Worm (Caenorhabditis elegans) whole organism, L2 larva: ENCODE data around the gene rbm-42.

Experiments
- F13H6.1 ChIP-seq: sonication (generic microtip); optimal IDR thresholded peaks from 2 replicates; lab custom pipeline; 2016; ENCODE audit warnings: missing genetic modification characterization, missing compliant biosample characterization
- Y55F3AM.14 ChIP-seq: fragments of 200-800 bp; sonication (Bioruptor generic); optimal IDR thresholded peaks from 2 replicates; lab custom pipeline; 2018; ENCODE audit warnings: mild to moderate bottlenecking, missing genetic modification characterization, missing compliant biosample characterization
- ZK546.5 ChIP-seq: sonication (generic microtip); optimal IDR thresholded peaks from 2 replicates; lab custom pipeline; 2017; ENCODE audit warnings: missing biosample characterization, missing genetic modification characterization
- alr-1 ChIP-seq: fragments of 150-350 bp; optimal IDR thresholded peaks from 2 replicates; lab custom pipeline; 2014; ENCODE audit warnings: missing biosample characterization, missing genetic modification characterization
- aly-2 ChIP-seq: fragments of 150-350 bp; optimal IDR thresholded peaks from 2 replicates; lab custom pipeline; 2014; ENCODE audit warnings: missing biosample characterization, missing genetic modification characterization
- ama-1 ChIP-seq: fragments of 150-350 bp; optimal IDR thresholded peaks from 2 replicates; lab custom pipeline; 2018; ENCODE audit warnings: inconsistent platforms
- ceh-16 ChIP-seq: fragments of 150-350 bp; optimal IDR thresholded peaks from 2 replicates; lab custom pipeline; 2014; ENCODE audit warnings: missing biosample characterization, missing genetic modification characterization
- crh-2 ChIP-seq: sonication (generic microtip); optimal IDR thresholded peaks from 2 replicates; lab custom pipeline; 2017; ENCODE audit warnings: missing biosample characterization, missing genetic modification characterization
- elt-3 ChIP-seq: sonication (generic microtip); optimal IDR thresholded peaks from 2 replicates; lab custom pipeline; 2017; ENCODE audit warnings: missing biosample characterization, missing genetic modification characterization
- fos-1 ChIP-seq: fragments of 150-350 bp; optimal IDR thresholded peaks from 2 replicates; lab custom pipeline; 2014; ENCODE audit warnings: missing biosample characterization, missing genetic modification characterization
- gmeb-1 ChIP-seq: fragments of 150-350 bp; optimal IDR thresholded peaks from 2 replicates; lab custom pipeline; 2014; ENCODE audit warnings: missing biosample characterization, missing genetic modification characterization
- lin-39 ChIP-seq: fragments of 150-350 bp; optimal IDR thresholded peaks from 2 replicates; lab custom pipeline; 2014; ENCODE audit warnings: missing biosample characterization, missing genetic modification reagents, missing genetic modification characterization
- mab-5 ChIP-seq: fragments of 150-350 bp; optimal IDR thresholded peaks from 2 replicates; lab custom pipeline; 2014; ENCODE audit warnings: missing biosample characterization, missing genetic modification characterization
- mbf-1 ChIP-seq: sonication (generic microtip); optimal IDR thresholded peaks from 2 replicates; lab custom pipeline; 2017; ENCODE audit warnings: missing biosample characterization, missing genetic modification characterization
- mdl-1 ChIP-seq, 2 experiments: fragments of 150-350 bp in 1 of 2; sonication (generic microtip) in 1 of 2; optimal IDR thresholded peaks; 2 replicates each; lab custom pipeline; 2017; ENCODE audit warnings: missing biosample characterization in 2 of 2, missing genetic modification characterization in 2 of 2
- nhr-10 ChIP-seq: sonication (generic microtip); optimal IDR thresholded peaks from 2 replicates; lab custom pipeline; 2017; ENCODE audit warnings: missing biosample characterization, missing genetic modification characterization
- nhr-129 ChIP-seq: fragments of 150-350 bp; optimal IDR thresholded peaks from 2 replicates; lab custom pipeline; 2014; ENCODE audit warnings: missing biosample characterization, missing genetic modification characterization
- nhr-237 ChIP-seq: fragments of 150-350 bp; optimal IDR thresholded peaks from 2 replicates; lab custom pipeline; 2014; ENCODE audit warnings: missing biosample characterization, missing genetic modification characterization
- nhr-25 ChIP-seq: fragments of 150-350 bp; sonication (generic microtip); optimal IDR thresholded peaks from 3 replicates; lab custom pipeline; 2014; ENCODE audit warnings: missing biosample characterization, missing genetic modification characterization
- nhr-6 ChIP-seq: fragments of 150-350 bp; optimal IDR thresholded peaks from 2 replicates; lab custom pipeline; 2014; ENCODE audit warnings: missing biosample characterization, missing genetic modification characterization
- nhr-77 ChIP-seq: fragments of 150-350 bp; optimal IDR thresholded peaks from 2 replicates; lab custom pipeline; 2014; ENCODE audit warnings: missing biosample characterization, missing genetic modification characterization
- peb-1 ChIP-seq: fragments of 150-350 bp; optimal IDR thresholded peaks from 2 replicates; lab custom pipeline; 2014; ENCODE audit warnings: missing biosample characterization, missing genetic modification characterization
- sem-4 ChIP-seq: fragments of 150-350 bp; optimal IDR thresholded peaks from 2 replicates; lab custom pipeline; 2014; ENCODE audit warnings: missing biosample characterization, missing genetic modification reagents, missing genetic modification characterization
- skn-1 ChIP-seq: sonication (generic microtip); optimal IDR thresholded peaks from 2 replicates; lab custom pipeline; 2017; ENCODE audit warnings: missing biosample characterization, missing genetic modification characterization
- sma-3 ChIP-seq: sonication (generic microtip); optimal IDR thresholded peaks from 2 replicates; lab custom pipeline; 2016; ENCODE audit warnings: missing genetic modification reagents, missing genetic modification characterization, missing compliant biosample characterization
- sma-9 ChIP-seq, 2 experiments: fragments of 150-350 bp in 1 of 2; sonication (generic microtip) in 1 of 2; optimal IDR thresholded peaks; 2 replicates each; lab custom pipeline; 2014 to 2016; ENCODE audit warnings: missing genetic modification characterization in 2 of 2, mild to moderate bottlenecking in 1 of 2, missing biosample characterization in 1 of 2, missing compliant biosample characterization in 1 of 2, missing genetic modification reagents in 1 of 2, moderate library complexity in 1 of 2
- snpc-4 ChIP-seq: fragments of 150-350 bp; optimal IDR thresholded peaks from 2 replicates; lab custom pipeline; 2014; ENCODE audit warnings: missing biosample characterization, missing genetic modification characterization
- unc-62 ChIP-seq: fragments of 150-350 bp; optimal IDR thresholded peaks from 2 replicates; lab custom pipeline; 2014; ENCODE audit warnings: missing biosample characterization, missing genetic modification reagents, missing genetic modification characterization
- zag-1 ChIP-seq: fragments of 150-350 bp; optimal IDR thresholded peaks from 2 replicates; lab custom pipeline; 2014; ENCODE audit warnings: missing biosample characterization, missing genetic modification characterization
- ztf-1 ChIP-seq: fragments of 200-800 bp; sonication (Bioruptor generic); conservative IDR thresholded peaks from 2 replicates; pipeline ENCODE4 v1.3.6; 2022; ENCODE audit warnings: missing genetic modification characterization, missing compliant biosample characterization
- ztf-11 ChIP-seq: sonication (generic microtip); optimal IDR thresholded peaks from 2 replicates; lab custom pipeline; 2017; ENCODE audit warnings: missing biosample characterization, missing genetic modification characterization
- ztf-4 ChIP-seq: fragments of 150-350 bp; optimal IDR thresholded peaks from 2 replicates; lab custom pipeline; 2014; ENCODE audit warnings: missing biosample characterization, missing genetic modification characterization

The rbm-42 gene

DNA sequence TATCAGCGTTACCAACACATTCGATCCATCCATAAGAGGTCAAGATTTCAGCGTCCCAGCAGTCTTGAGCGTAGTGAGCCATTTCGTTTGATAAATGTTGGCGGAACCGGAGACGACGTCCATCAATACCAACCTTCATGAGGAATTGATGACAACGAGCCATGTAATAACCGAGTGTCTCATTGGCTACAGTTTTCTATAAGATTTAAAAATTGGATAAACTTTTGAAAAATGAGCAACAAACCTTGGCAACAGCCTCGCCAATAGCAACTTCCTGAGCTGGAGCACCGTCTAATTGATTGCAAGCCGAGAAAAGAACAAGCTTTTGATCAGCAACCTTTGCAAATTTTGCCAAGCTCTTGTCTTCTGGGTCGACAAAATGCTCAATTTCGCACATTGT, 7.8 kb upstream of the rbm-42 start:
- TF ChIP-seq zag-1 (tag; lab: Kevin White, UChicago) (no peak), nhr-77 (tag; lab: Kevin White, UChicago) (no peak), elt-3 (no peak), unc-62 (no peak), mdl-1 (tag; optimal IDR thresholded peaks at IDR 0.05; lab: Kevin White, UChicago) (no peak), mab-5 (tag; lab: Kevin White, UChicago) (no peak), aly-2 (tag; lab: Kevin White, UChicago) (no peak), nhr-6 (no peak), ztf-4 (no peak), nhr-129 (tag; lab: Kevin White, UChicago) (no peak), ama-1 (lab: Kevin White, UChicago) (no peak), nhr-25 (tag; lab: Kevin White, UChicago) (no peak), alr-1 (tag; lab: Kevin White, UChicago) (no peak), sma-9 (GFP tag; optimal IDR thresholded peaks at IDR 0.05; lab: Kevin White, UChicago) (no peak), sma-9 (tag; optimal IDR thresholded peaks at IDR 0.05; lab: Kevin White, UChicago) (no peak), sem-4 (no peak), nhr-237 (tag; lab: Kevin White, UChicago) (no peak)

- TF ChIP-seq mab-5 (tag; lab: Kevin White, UChicago) (no peak), sem-4 (no peak), fos-1 (tag; lab: Kevin White, UChicago) (no peak), skn-1 (tag; lab: Kevin White, UChicago) (no peak), gmeb-1 (tag; lab: Kevin White, UChicago) (no peak), ceh-16 (tag; lab: Kevin White, UChicago) (no peak), nhr-10 (tag; lab: Kevin White, UChicago) (no peak), sma-3 (no peak), ztf-11 (tag; lab: Kevin White, UChicago) (no peak), nhr-77 (tag; lab: Kevin White, UChicago) (no peak), unc-62 (no peak)
- TF ChIP-seq, all 48 proteins: peak for 0
Measured at ce11 chrIII:5159505-5159904, 6.5 kb upstream of the rbm-42 start, which contains the start of gene T10F2.5. Gene T10F2.5 (minus strand): TSS chrIII:5159605.

- TF ChIP-seq F13H6.1 (tag; lab: Kevin White, UChicago) (no peak), sma-3 (no peak), nhr-77 (tag; lab: Kevin White, UChicago) (no peak), unc-62 (no peak)
Measured at ce11 chrIII:5158674-5159073, 5.6 kb upstream of the rbm-42 start, which contains the start of gene oxy-4. Gene oxy-4 (minus strand): TSS chrIII:5158774.

- TF ChIP-seq Y55F3AM.14 (GFP tag; lab: Kevin White, UChicago) (no peak), nhr-10 (tag; lab: Kevin White, UChicago) (no peak), lin-39 (tag; lab: Kevin White, UChicago) (no peak), ZK546.5 (tag; lab: Kevin White, UChicago) (no peak), ztf-1 (no peak), alr-1 (tag; lab: Kevin White, UChicago) (no peak), ama-1 (lab: Kevin White, UChicago) (no peak), crh-2 (no peak), elt-3 (no peak), snpc-4 (tag; lab: Kevin White, UChicago) (no peak), mab-5 (tag; lab: Kevin White, UChicago) (no peak)
- TF ChIP-seq, all 48 proteins: peak for 0
Measured at ce11 chrIII:5155393-5155792, 2.4 kb upstream of the rbm-42 start.

DNA sequence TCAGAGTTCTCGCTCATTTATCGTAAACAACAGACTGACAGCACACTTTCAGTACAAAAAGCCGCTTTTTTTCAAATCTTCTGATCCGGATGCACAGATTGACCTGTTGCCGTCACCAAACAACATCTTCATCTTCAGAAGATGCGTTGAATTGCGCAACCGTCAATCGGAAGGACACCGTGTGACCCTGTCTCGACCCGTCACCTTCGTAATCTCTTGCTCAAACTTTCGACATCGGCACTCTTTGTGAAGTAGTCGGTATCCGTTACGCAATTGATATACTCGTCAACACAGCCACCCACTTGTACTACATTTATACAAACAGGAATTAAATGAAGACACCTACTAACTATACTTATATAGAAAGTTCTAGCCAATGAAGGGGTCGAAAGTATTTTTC, 2.0 kb downstream of the rbm-42 start:
- TF ChIP-seq peb-1 (tag; lab: Kevin White, UChicago) (no peak), mbf-1 (tag; lab: Kevin White, UChicago) (no peak), ztf-4 (no peak)

- TF ChIP-seq skn-1 (tag; lab: Kevin White, UChicago) (no peak), ztf-4 (no peak), mbf-1 (tag; lab: Kevin White, UChicago) (no peak)
Measured at ce11 chrIII:5150012-5150411, 3.0 kb downstream of the rbm-42 start.
